Worm (Caenorhabditis elegans) whole organism, young adult: ENCODE data around the gene C40H5.2.

ENCODE experiments used
- C17E4.6 ChIP-seq: fragments of 200-800 bp; sonication (Bioruptor generic); IDR thresholded peaks from 2 replicates; pipeline ENCODE4 v1.3.6; 2022; ENCODE audit warnings: missing genetic modification reagents, missing genetic modification characterization, missing compliant biosample characterization
- F37B4.10 ChIP-seq: fragments of 200-800 bp; sonication (Bioruptor generic); IDR thresholded peaks from 2 replicates; pipeline ENCODE4 v1.3.6; 2022; ENCODE audit warnings: missing genetic modification characterization, missing compliant biosample characterization
- F52B5.7 ChIP-seq: sonication (generic microtip); optimal IDR thresholded peaks from 2 replicates; lab custom pipeline; 2016; ENCODE audit warnings: mild to moderate bottlenecking, missing genetic modification characterization, missing compliant biosample characterization
- T26A5.8 ChIP-seq: sonication (generic microtip); optimal IDR thresholded peaks from 2 replicates; lab custom pipeline; 2016; ENCODE audit warnings: missing genetic modification characterization, missing compliant biosample characterization
- Y53F4B.3 ChIP-seq: fragments of 200-800 bp; sonication (Bioruptor generic); IDR thresholded peaks from 2 replicates; pipeline ENCODE4 v1.3.6; 2022; ENCODE audit warnings: missing genetic modification reagents, missing genetic modification characterization, missing compliant biosample characterization
- Y53G8AR.9 ChIP-seq: fragments of 200-800 bp; sonication (Bioruptor generic); conservative IDR thresholded peaks from 2 replicates; pipeline ENCODE4 v1.3.6; 2022; ENCODE audit warnings: missing genetic modification reagents, missing genetic modification characterization, missing compliant biosample characterization
- ZK185.1 ChIP-seq: sonication (generic microtip); optimal IDR thresholded peaks from 2 replicates; lab custom pipeline; 2016; ENCODE audit warnings: mild to moderate bottlenecking, missing genetic modification characterization, missing compliant biosample characterization; ENCODE audit not compliant: poor library complexity, severe bottlenecking
- akir-1 ChIP-seq: fragments of 200-800 bp; sonication (Bioruptor generic); optimal IDR thresholded peaks from 2 replicates; lab custom pipeline; 2018; ENCODE audit warnings: mild to moderate bottlenecking, missing genetic modification characterization, moderate library complexity, missing compliant biosample characterization
- atf-7 ChIP-seq: sonication (generic microtip); optimal IDR thresholded peaks from 2 replicates; lab custom pipeline; 2017; ENCODE audit warnings: mild to moderate bottlenecking, missing genetic modification characterization, missing compliant biosample characterization
- bed-1 ChIP-seq: fragments of 200-800 bp; sonication (Bioruptor generic); IDR thresholded peaks from 2 replicates; pipeline ENCODE4 v1.3.6; 2022; ENCODE audit warnings: missing genetic modification reagents, missing genetic modification characterization, missing compliant biosample characterization
- bed-2 ChIP-seq: fragments of 200-800 bp; sonication (Bioruptor generic); IDR thresholded peaks from 2 replicates; pipeline ENCODE4 v1.3.6; 2022; ENCODE audit warnings: missing genetic modification reagents, missing genetic modification characterization, missing compliant biosample characterization
- cebp-1 ChIP-seq, 2 experiments: fragments of 200-800 bp in 1 of 2; sonication (Bioruptor generic) in 1 of 2; sonication (generic microtip) in 1 of 2; IDR thresholded peaks in 1 of 2; optimal IDR thresholded peaks in 1 of 2; 2 replicates each; pipeline versions ENCODE4 v1.3.6 to Lab custom; 2017 to 2022; ENCODE audit warnings: missing compliant biosample characterization in 2 of 2, missing genetic modification characterization in 2 of 2, mild to moderate bottlenecking in 1 of 2, missing genetic modification reagents in 1 of 2, moderate library complexity in 1 of 2
- ceh-58 ChIP-seq: fragments of 200-800 bp; sonication (Bioruptor generic); IDR thresholded peaks from 2 replicates; pipeline ENCODE4 v1.3.6; 2022; ENCODE audit warnings: missing genetic modification characterization, missing compliant biosample characterization
- ceh-79 ChIP-seq: sonication (generic microtip); optimal IDR thresholded peaks from 2 replicates; lab custom pipeline; 2017; ENCODE audit warnings: mild to moderate bottlenecking, missing genetic modification characterization, missing compliant biosample characterization
- ceh-91 ChIP-seq: fragments of 200-800 bp; sonication (Bioruptor generic); IDR thresholded peaks from 2 replicates; pipeline ENCODE4 v1.3.6; 2022; ENCODE audit warnings: missing genetic modification reagents, missing genetic modification characterization, missing compliant biosample characterization
- dpff-1 ChIP-seq: sonication (generic microtip); optimal IDR thresholded peaks from 2 replicates; lab custom pipeline; 2017; ENCODE audit warnings: mild to moderate bottlenecking, missing genetic modification characterization, missing compliant biosample characterization
- ekl-4 ChIP-seq: fragments of 200-800 bp; sonication (Bioruptor generic); IDR thresholded peaks from 2 replicates; pipeline ENCODE4 v1.3.6; 2022; ENCODE audit warnings: missing genetic modification reagents, missing genetic modification characterization, missing compliant biosample characterization
- ets-4 ChIP-seq: fragments of 200-800 bp; sonication (Bioruptor generic); optimal IDR thresholded peaks from 2 replicates; lab custom pipeline; 2018; ENCODE audit warnings: mild to moderate bottlenecking, missing genetic modification characterization, missing compliant biosample characterization
- gei-17 ChIP-seq: fragments of 200-800 bp; sonication (Bioruptor generic); optimal IDR thresholded peaks from 2 replicates; lab custom pipeline; 2018; ENCODE audit warnings: mild to moderate bottlenecking, missing genetic modification characterization, missing compliant biosample characterization
- him-1 ChIP-seq: sonication (generic microtip); optimal IDR thresholded peaks from 2 replicates; lab custom pipeline; 2016; ENCODE audit warnings: missing genotype, missing genetic modification reagents, missing genetic modification characterization, missing compliant biosample characterization
- hlh-26 ChIP-seq: fragments of 200-800 bp; sonication (Bioruptor generic); conservative IDR thresholded peaks from 2 replicates; pipeline ENCODE4 v1.3.6; 2022; ENCODE audit warnings: missing genetic modification reagents, missing genetic modification characterization, missing compliant biosample characterization
- hmg-1.2 ChIP-seq: fragments of 200-800 bp; sonication (Bioruptor generic); IDR thresholded peaks from 2 replicates; pipeline ENCODE4 v1.3.6; 2022; ENCODE audit warnings: missing genetic modification reagents, missing genetic modification characterization, missing compliant biosample characterization
- hmg-20 ChIP-seq: fragments of 200-800 bp; sonication (Bioruptor generic); IDR thresholded peaks from 2 replicates; pipeline ENCODE4 v1.3.6; 2022; ENCODE audit warnings: missing genetic modification reagents, missing genetic modification characterization, missing compliant biosample characterization
- let-607 ChIP-seq, 2 experiments: fragments of 200-800 bp in 1 of 2; sonication (Bioruptor generic) in 1 of 2; sonication (generic microtip) in 1 of 2; optimal IDR thresholded peaks; 2 replicates each; lab custom pipeline; 2016 to 2018; ENCODE audit warnings: mild to moderate bottlenecking in 2 of 2, missing compliant biosample characterization in 2 of 2, missing genetic modification characterization in 2 of 2, moderate library complexity in 2 of 2, missing genotype in 1 of 2
- lin-26 ChIP-seq: fragments of 200-800 bp; sonication (Bioruptor generic); IDR thresholded peaks from 2 replicates; pipeline ENCODE4 v1.3.6; 2022; ENCODE audit warnings: missing genetic modification reagents, missing genetic modification characterization, missing compliant biosample characterization
- lin-35 ChIP-seq, 3 experiments: fragments of 150-350 bp in 2 of 3; sonication (generic microtip) in 1 of 3; optimal IDR thresholded peaks; 2 replicates each; lab custom pipeline; 2014 to 2018; ENCODE audit warnings: missing biosample characterization in 3 of 3, missing genetic modification characterization in 3 of 3, missing genetic modification reagents in 3 of 3
- lin-40 ChIP-seq: sonication (generic microtip); optimal IDR thresholded peaks from 2 replicates; lab custom pipeline; 2016; ENCODE audit warnings: missing genetic modification characterization, mild to moderate bottlenecking, missing compliant biosample characterization, missing genotype, missing genetic modification reagents
- madf-6 ChIP-seq: fragments of 200-800 bp; sonication (Bioruptor generic); IDR thresholded peaks from 2 replicates; pipeline ENCODE4 v1.3.6; 2022; ENCODE audit warnings: missing genetic modification reagents, missing genetic modification characterization, missing compliant biosample characterization
- mcd-1 ChIP-seq: fragments of 200-800 bp; sonication (Bioruptor generic); IDR thresholded peaks from 2 replicates; pipeline ENCODE4 v1.3.6; 2022; ENCODE audit warnings: missing genetic modification reagents, missing genetic modification characterization, missing compliant biosample characterization
- mel-28 ChIP-seq: sonication (generic microtip); optimal IDR thresholded peaks from 2 replicates; lab custom pipeline; 2016; ENCODE audit warnings: borderline replicate concordance, mild to moderate bottlenecking, missing genetic modification characterization, missing compliant biosample characterization
- nhr-27 ChIP-seq: fragments of 200-800 bp; sonication (Bioruptor generic); optimal IDR thresholded peaks from 2 replicates; lab custom pipeline; 2018; ENCODE audit warnings: mild to moderate bottlenecking, missing genetic modification characterization, moderate library complexity, missing compliant biosample characterization
- nhr-80 ChIP-seq: sonication (generic microtip); optimal IDR thresholded peaks from 2 replicates; lab custom pipeline; 2016; ENCODE audit warnings: missing genetic modification characterization, missing compliant biosample characterization
- pbrm-1 ChIP-seq: fragments of 200-800 bp; sonication (Bioruptor generic); IDR thresholded peaks from 2 replicates; pipeline ENCODE4 v1.3.6; 2022; ENCODE audit warnings: missing genetic modification reagents, missing genetic modification characterization, missing compliant biosample characterization
- pha-4 ChIP-seq: fragments of 150-350 bp; sonication (generic microtip); optimal IDR thresholded peaks from 2 replicates; lab custom pipeline; 2014; ENCODE audit warnings: missing biosample characterization, missing genetic modification reagents, missing genetic modification characterization
- rec-8 ChIP-seq, 2 experiments: sonication (generic microtip); optimal IDR thresholded peaks; 2 replicates each; lab custom pipeline; 2016; ENCODE audit warnings: mild to moderate bottlenecking in 2 of 2, missing genetic modification characterization in 2 of 2, missing genetic modification reagents in 2 of 2, missing genotype in 2 of 2, missing biosample characterization in 1 of 2, missing compliant biosample characterization in 1 of 2, moderate library complexity in 1 of 2
- repo-1 ChIP-seq: sonication (generic microtip); optimal IDR thresholded peaks from 2 replicates; lab custom pipeline; 2017; ENCODE audit warnings: mild to moderate bottlenecking, missing genetic modification characterization, missing compliant biosample characterization
- snpc-1.1 ChIP-seq: sonication (generic microtip); optimal IDR thresholded peaks from 2 replicates; lab custom pipeline; 2017; ENCODE audit warnings: missing genetic modification characterization, mild to moderate bottlenecking, missing compliant biosample characterization, antibody characterized with exemption, moderate library complexity, missing genotype, missing genetic modification reagents; ENCODE audit not compliant: insufficient read depth
- snpc-1.3 ChIP-seq: sonication (generic microtip); optimal IDR thresholded peaks from 2 replicates; lab custom pipeline; 2017; ENCODE audit warnings: missing genetic modification characterization, mild to moderate bottlenecking, missing compliant biosample characterization, antibody characterized with exemption, moderate library complexity, missing genotype, missing genetic modification reagents; ENCODE audit not compliant: insufficient read depth
- snpc-4 ChIP-seq, 5 experiments: fragments of 150-350 bp in 1 of 5; sonication (generic microtip) in 4 of 5; optimal IDR thresholded peaks; 2 replicates each; lab custom pipeline; 2014 to 2018; ENCODE audit warnings: missing genetic modification characterization in 5 of 5, missing biosample characterization in 3 of 5, antibody characterized with exemption in 2 of 5, mild to moderate bottlenecking in 2 of 5, missing compliant biosample characterization in 2 of 5, missing genotype in 2 of 5, moderate library complexity in 2 of 5, missing genetic modification reagents in 1 of 5
- somi-1 ChIP-seq: fragments of 200-800 bp; sonication (Bioruptor generic); optimal IDR thresholded peaks from 2 replicates; lab custom pipeline; 2018; ENCODE audit warnings: mild to moderate bottlenecking, missing genetic modification characterization, missing compliant biosample characterization
- ztf-18 ChIP-seq: sonication (generic microtip); optimal IDR thresholded peaks from 2 replicates; lab custom pipeline; 2016; ENCODE audit warnings: missing genotype, mild to moderate bottlenecking, missing genetic modification characterization, missing compliant biosample characterization
- ztf-25 ChIP-seq: fragments of 200-800 bp; sonication (Bioruptor generic); IDR thresholded peaks from 2 replicates; pipeline ENCODE4 v1.3.6; 2022; ENCODE audit warnings: missing genetic modification reagents, missing genetic modification characterization, missing compliant biosample characterization
- ztf-26 ChIP-seq: sonication (generic microtip); optimal IDR thresholded peaks from 2 replicates; lab custom pipeline; 2017; ENCODE audit warnings: missing genetic modification characterization, missing compliant biosample characterization

The C40H5.2 gene

ce11 chrX:11753155-11753554 is 7.3 kb downstream of the C40H5.2 start:
- TF ChIP-seq madf-6 (GFP tag; lab: Robert Waterston, UW) (no peak), nhr-27 (no peak), atf-7 (tag; lab: Kevin White, UChicago) (no peak), snpc-1.3 (tag; lab: Kevin White, UChicago) (no peak), somi-1 (GFP tag; lab: Kevin White, UChicago) (no peak)

ce11 chrX:11757666-11758065 is 11.8 kb downstream of the C40H5.2 start:
- 0 out of 2 replicates have a peak, but pooled peaks have one; percentile 44 for TF ChIP-seq F37B4.10 (GFP tag; lab: Robert Waterston, UW)
- no peak for TF ChIP-seq hlh-26 (GFP tag; lab: Robert Waterston, UW)
- TF ChIP-seq ekl-4 (GFP tag; lab: Robert Waterston, UW) = peak; percentile 67; the same call in 1 of the 2 replicates
- peak; percentile 56 for TF ChIP-seq repo-1
- TF ChIP-seq akir-1 (GFP tag; lab: Kevin White, UChicago) = no peak
- TF ChIP-seq lin-35 (GFP tag; optimal IDR thresholded peaks at IDR 0.05; lab: Kevin White, UChicago) = peak in 1 of 3 experiments; percentile 58
- peak; percentile 96 for TF ChIP-seq him-1 (tag; lab: Kevin White, UChicago)
- peak; percentile 75 for TF ChIP-seq ZK185.1
- no peak for TF ChIP-seq dpff-1 (tag; lab: Kevin White, UChicago)
- TF ChIP-seq ztf-25 (GFP tag; lab: Robert Waterston, UW) = peak; percentile 92
- peak; percentile 58; the same call in 1 of the 2 replicates for TF ChIP-seq bed-2 (GFP tag; lab: Robert Waterston, UW)
- no peak for TF ChIP-seq nhr-80 (tag; lab: Kevin White, UChicago)
- peak; percentile 71 for TF ChIP-seq T26A5.8 (tag; lab: Kevin White, UChicago)
- peak; percentile 73 for TF ChIP-seq lin-40 (tag; lab: Kevin White, UChicago)
- peak; percentile 98 for TF ChIP-seq lin-26 (GFP tag; lab: Robert Waterston, UW)
- no peak for TF ChIP-seq pha-4
- TF ChIP-seq gei-17 (GFP tag; lab: Kevin White, UChicago) = peak; percentile 64
- TF ChIP-seq hmg-1.2 (GFP tag; lab: Robert Waterston, UW) = peak; percentile 80
- no peak for TF ChIP-seq ets-4 (GFP tag; lab: Kevin White, UChicago)
- TF ChIP-seq rec-8 (tag; optimal IDR thresholded peaks at IDR 0.05; lab: Kevin White, UChicago) = peak; percentile 85 to 92
- TF ChIP-seq Y53G8AR.9 (GFP tag; lab: Robert Waterston, UW) = no peak; the same call in 1 of the 2 replicates
- peak; percentile 64 for TF ChIP-seq ztf-26 (tag; lab: Kevin White, UChicago)
- peak; percentile 38 to 66 for TF ChIP-seq let-607 (tag; optimal IDR thresholded peaks at IDR 0.05; lab: Kevin White, UChicago)
- TF ChIP-seq snpc-4 (GFP tag; optimal IDR thresholded peaks at IDR 0.05; lab: Kevin White, UChicago) = peak; percentile 82
- TF ChIP-seq snpc-4 (tag; optimal IDR thresholded peaks at IDR 0.05; lab: Kevin White, UChicago) = peak in 1 of 4 experiments; percentile 83
- TF ChIP-seq ceh-91 (GFP tag; lab: Robert Waterston, UW) = no peak
- peak; percentile 56 for TF ChIP-seq F52B5.7
- peak; percentile 62 for TF ChIP-seq atf-7 (tag; lab: Kevin White, UChicago)
- peak; percentile 76 for TF ChIP-seq ztf-18 (tag; lab: Kevin White, UChicago)
- 0 out of 2 replicates have a peak, but pooled peaks have one; percentile 48 for TF ChIP-seq bed-1
- peak; percentile 67; the same call in 1 of the 2 replicates for TF ChIP-seq hmg-20 (GFP tag; lab: Robert Waterston, UW)
- peak; percentile 68 for TF ChIP-seq mcd-1 (GFP tag; lab: Robert Waterston, UW)
- TF ChIP-seq snpc-1.1 (tag; lab: Kevin White, UChicago) = peak; percentile 36
- TF ChIP-seq C17E4.6 (GFP tag; lab: Robert Waterston, UW) = peak; percentile 75; the same call in 1 of the 2 replicates
- TF ChIP-seq ceh-58 (GFP tag; lab: Robert Waterston, UW) = no peak
- TF ChIP-seq mel-28 = no peak
- TF ChIP-seq cebp-1 (GFP tag; IDR thresholded peaks at IDR 0.05; lab: Robert Waterston, UW) = peak; percentile 53; the same call in 1 of the 2 replicates
- no peak for TF ChIP-seq cebp-1 (tag; optimal IDR thresholded peaks at IDR 0.05; lab: Kevin White, UChicago)
- TF ChIP-seq Y53F4B.3 (GFP tag; lab: Robert Waterston, UW) = peak; percentile 73
- peak; percentile 35 for TF ChIP-seq nhr-27
- TF ChIP-seq ceh-79 (tag; lab: Kevin White, UChicago) = peak; percentile 36
- peak; percentile 96 for TF ChIP-seq pbrm-1 (GFP tag; lab: Robert Waterston, UW)
